Worm (Caenorhabditis elegans) whole organism, L4 larva: ENCODE data around the gene R11E3.19.
"Not testable (repeated sequence)": the region's sequence is repeated elsewhere in the genome, so short reads cannot be mapped to it uniquely, and the experiment has no call there.

Experiments used
- D1046.2 ChIP-seq: fragments of 200-800 bp; sonication (Bioruptor generic); IDR thresholded peaks from 2 replicates; pipeline ENCODE4 v1.3.6; 2022; ENCODE audit warnings: missing genetic modification characterization, missing compliant biosample characterization
- T20F7.1 ChIP-seq: fragments of 200-800 bp; sonication (Bioruptor generic); optimal IDR thresholded peaks from 2 replicates; lab custom pipeline; 2018; ENCODE audit warnings: mild to moderate bottlenecking, missing genetic modification characterization, missing compliant biosample characterization
- Y105C5A.15 ChIP-seq: fragments of 200-800 bp; sonication (Bioruptor generic); IDR thresholded peaks from 2 replicates; pipeline ENCODE4 v1.3.6; 2022; ENCODE audit warnings: missing genetic modification characterization, missing compliant biosample characterization
- Y48G9A.11 ChIP-seq: fragments of 200-800 bp; sonication (Bioruptor generic); IDR thresholded peaks from 2 replicates; pipeline ENCODE4 v1.3.6; 2022; ENCODE audit warnings: missing genetic modification reagents, missing genetic modification characterization, missing compliant biosample characterization
- Y5F2A.4 ChIP-seq: fragments of 200-800 bp; sonication (Bioruptor generic); optimal IDR thresholded peaks from 2 replicates; lab custom pipeline; 2018; ENCODE audit warnings: mild to moderate bottlenecking, missing genetic modification characterization, missing compliant biosample characterization
- ZK337.2 ChIP-seq: fragments of 200-800 bp; sonication (Bioruptor generic); IDR thresholded peaks from 2 replicates; pipeline ENCODE4 v1.3.6; 2022; ENCODE audit warnings: missing genetic modification reagents, missing genetic modification characterization, missing compliant biosample characterization
- ceh-20 ChIP-seq: fragments of 200-800 bp; sonication (Bioruptor generic); IDR thresholded peaks from 2 replicates; pipeline ENCODE4 v1.3.6; 2022; ENCODE audit warnings: missing genetic modification reagents, missing genetic modification characterization, missing compliant biosample characterization
- ceh-28 ChIP-seq: fragments of 150-350 bp; optimal IDR thresholded peaks from 2 replicates; lab custom pipeline; 2014; ENCODE audit warnings: missing biosample characterization, missing genetic modification reagents, missing genetic modification characterization
- ceh-32 ChIP-seq: sonication (generic microtip); optimal IDR thresholded peaks from 2 replicates; lab custom pipeline; 2016; ENCODE audit warnings: mild to moderate bottlenecking, missing genetic modification characterization, missing compliant biosample characterization; ENCODE audit not compliant: poor library complexity
- ctbp-1 ChIP-seq: fragments of 200-800 bp; sonication (Bioruptor generic); IDR thresholded peaks from 2 replicates; pipeline ENCODE4 v1.3.6; 2022; ENCODE audit warnings: missing genetic modification reagents, missing genetic modification characterization, missing compliant biosample characterization
- daf-19 ChIP-seq: fragments of 200-800 bp; sonication (Bioruptor generic); conservative IDR thresholded peaks from 2 replicates; pipeline ENCODE4 v1.3.6; 2022; ENCODE audit warnings: missing genetic modification characterization, missing compliant biosample characterization
- daf-8 ChIP-seq: fragments of 200-800 bp; sonication (Bioruptor generic); IDR thresholded peaks from 2 replicates; pipeline ENCODE4 v1.3.6; 2022; ENCODE audit warnings: missing genetic modification characterization, missing compliant biosample characterization
- dmd-9 ChIP-seq: fragments of 200-800 bp; sonication (Bioruptor generic); IDR thresholded peaks from 2 replicates; pipeline ENCODE4 v1.3.6; 2022; ENCODE audit warnings: missing genetic modification reagents, missing genetic modification characterization, missing compliant biosample characterization
- duxl-1 ChIP-seq: sonication (generic microtip); optimal IDR thresholded peaks from 2 replicates; lab custom pipeline; 2016; ENCODE audit warnings: mild to moderate bottlenecking, missing genetic modification characterization, moderate library complexity, missing compliant biosample characterization; ENCODE audit not compliant: poor library complexity
- dve-1 ChIP-seq: sonication (generic microtip); optimal IDR thresholded peaks from 2 replicates; lab custom pipeline; 2017; ENCODE audit warnings: antibody characterized with exemption, mild to moderate bottlenecking, missing genetic modification characterization, missing compliant biosample characterization; ENCODE audit not compliant: insufficient read depth
- egl-43 ChIP-seq: fragments of 200-800 bp; sonication (Bioruptor generic); IDR thresholded peaks from 2 replicates; pipeline ENCODE4 v1.3.6; 2022; ENCODE audit warnings: missing genetic modification reagents, missing genetic modification characterization, missing compliant biosample characterization
- fkh-10 ChIP-seq: fragments of 150-350 bp; optimal IDR thresholded peaks from 2 replicates; lab custom pipeline; 2014; ENCODE audit warnings: missing biosample characterization, missing genetic modification reagents, missing genetic modification characterization
- hmg-1.1 ChIP-seq: fragments of 200-800 bp; sonication (Bioruptor generic); IDR thresholded peaks from 2 replicates; pipeline ENCODE4 v1.3.6; 2022; ENCODE audit warnings: missing genetic modification reagents, missing genetic modification characterization, missing compliant biosample characterization
- lim-7 ChIP-seq: fragments of 200-800 bp; sonication (Bioruptor generic); IDR thresholded peaks from 2 replicates; pipeline ENCODE4 v1.3.6; 2022; ENCODE audit warnings: missing genetic modification characterization, missing compliant biosample characterization
- lin-15B ChIP-seq: fragments of 150-350 bp; sonication (generic microtip); optimal IDR thresholded peaks from 3 replicates; lab custom pipeline; 2014; ENCODE audit warnings: missing biosample characterization, missing genetic modification characterization
- lin-38 ChIP-seq: fragments of 200-800 bp; sonication (Bioruptor generic); IDR thresholded peaks from 2 replicates; pipeline ENCODE4 v1.3.6; 2022; ENCODE audit warnings: missing genetic modification reagents, missing genetic modification characterization, missing compliant biosample characterization
- lir-3 ChIP-seq: sonication (generic microtip); optimal IDR thresholded peaks from 2 replicates; lab custom pipeline; 2016; ENCODE audit warnings: mild to moderate bottlenecking, missing genetic modification characterization, missing compliant biosample characterization
- madf-5 ChIP-seq, 2 experiments: fragments of 200-800 bp; sonication (Bioruptor generic); IDR thresholded peaks; 2 replicates each; pipeline ENCODE4 v1.3.6; 2022; ENCODE audit warnings: missing compliant biosample characterization in 2 of 2, missing genetic modification characterization in 2 of 2
- mdt-29 ChIP-seq: fragments of 200-800 bp; sonication (Bioruptor generic); IDR thresholded peaks from 2 replicates; pipeline ENCODE4 v1.3.6; 2022; ENCODE audit warnings: missing genetic modification reagents, missing genetic modification characterization, missing compliant biosample characterization
- mes-2 ChIP-seq: sonication (generic microtip); optimal IDR thresholded peaks from 2 replicates; lab custom pipeline; 2016; ENCODE audit warnings: missing genotype, mild to moderate bottlenecking, missing genetic modification characterization, missing compliant biosample characterization; ENCODE audit not compliant: poor library complexity, severe bottlenecking
- mxl-2 ChIP-seq: fragments of 200-800 bp; sonication (Bioruptor generic); conservative IDR thresholded peaks from 2 replicates; pipeline ENCODE4 v1.3.6; 2022; ENCODE audit warnings: missing genetic modification reagents, missing genetic modification characterization, missing compliant biosample characterization
- mxl-3 ChIP-seq: fragments of 200-800 bp; sonication (Bioruptor generic); optimal IDR thresholded peaks from 2 replicates; lab custom pipeline; 2018; ENCODE audit warnings: mild to moderate bottlenecking, missing genetic modification characterization, missing compliant biosample characterization
- nhr-102 ChIP-seq: sonication (generic microtip); optimal IDR thresholded peaks from 2 replicates; lab custom pipeline; 2016; ENCODE audit warnings: mild to moderate bottlenecking, missing genetic modification characterization, moderate library complexity, missing compliant biosample characterization
- nhr-11 ChIP-seq: fragments of 150-350 bp; optimal IDR thresholded peaks from 2 replicates; lab custom pipeline; 2014; ENCODE audit warnings: missing biosample characterization, missing genetic modification characterization
- nhr-237 ChIP-seq: sonication (generic microtip); optimal IDR thresholded peaks from 2 replicates; lab custom pipeline; 2017; ENCODE audit warnings: missing biosample characterization, missing genetic modification characterization
- nhr-41 ChIP-seq: fragments of 200-800 bp; sonication (Bioruptor generic); IDR thresholded peaks from 2 replicates; pipeline ENCODE4 v1.3.6; 2022; ENCODE audit warnings: missing genetic modification reagents, missing genetic modification characterization, missing compliant biosample characterization
- nhr-42 ChIP-seq: fragments of 200-800 bp; sonication (Bioruptor generic); IDR thresholded peaks from 2 replicates; pipeline ENCODE4 v1.3.6; 2022; ENCODE audit warnings: missing genetic modification characterization, missing compliant biosample characterization
- nhr-48 ChIP-seq: sonication (generic microtip); optimal IDR thresholded peaks from 2 replicates; lab custom pipeline; 2016; ENCODE audit warnings: mild to moderate bottlenecking, missing genetic modification characterization, missing compliant biosample characterization
- php-3 ChIP-seq: fragments of 200-800 bp; sonication (Bioruptor generic); IDR thresholded peaks from 2 replicates; pipeline ENCODE4 v1.3.6; 2022; ENCODE audit warnings: missing genetic modification reagents, missing genetic modification characterization, missing compliant biosample characterization
- rbr-2 ChIP-seq: sonication (generic microtip); optimal IDR thresholded peaks from 2 replicates; lab custom pipeline; 2016; ENCODE audit warnings: missing genotype, missing genetic modification characterization, missing compliant biosample characterization
- saeg-2 ChIP-seq: fragments of 200-800 bp; sonication (Bioruptor generic); IDR thresholded peaks from 2 replicates; pipeline ENCODE4 v1.3.6; 2022; ENCODE audit warnings: missing genetic modification reagents, missing genetic modification characterization, missing compliant biosample characterization
- snpc-1.2 ChIP-seq: fragments of 200-800 bp; sonication (Bioruptor generic); IDR thresholded peaks from 2 replicates; pipeline ENCODE4 v1.3.6; 2022; ENCODE audit warnings: missing genetic modification reagents, missing genetic modification characterization, missing compliant biosample characterization
- tra-1 ChIP-seq: fragments of 200-800 bp; sonication (Bioruptor generic); IDR thresholded peaks from 2 replicates; pipeline ENCODE4 v1.3.6; 2022; ENCODE audit warnings: missing genetic modification reagents, missing genetic modification characterization, missing compliant biosample characterization
- unc-130 ChIP-seq: sonication (generic microtip); optimal IDR thresholded peaks from 2 replicates; lab custom pipeline; 2016; ENCODE audit warnings: missing genetic modification reagents, missing genetic modification characterization, missing compliant biosample characterization
- unc-62 ChIP-seq, 3 experiments: fragments of 150-350 bp in 1 of 3; sonication (generic microtip); optimal IDR thresholded peaks in 2 of 3; peaks in 1 of 3; 1 replicate in 1 of 3; 2 replicates in 2 of 3; lab custom pipeline; 2014 to 2017; ENCODE audit warnings: missing biosample characterization in 3 of 3, missing genetic modification characterization in 3 of 3, missing genetic modification reagents in 3 of 3, missing genotype in 1 of 3
- zfp-3 ChIP-seq: fragments of 200-800 bp; sonication (Bioruptor generic); conservative IDR thresholded peaks from 2 replicates; pipeline ENCODE4 v1.3.6; 2022; ENCODE audit warnings: missing genetic modification reagents, missing genetic modification characterization, missing compliant biosample characterization
- zip-11 ChIP-seq: fragments of 200-800 bp; sonication (Bioruptor generic); IDR thresholded peaks from 2 replicates; pipeline ENCODE4 v1.3.6; 2022; ENCODE audit warnings: missing genetic modification characterization, missing compliant biosample characterization
- zip-2 ChIP-seq: fragments of 150-350 bp; optimal IDR thresholded peaks from 2 replicates; lab custom pipeline; 2014; ENCODE audit warnings: missing biosample characterization, missing genetic modification characterization
- ztf-7 ChIP-seq: fragments of 150-350 bp; optimal IDR thresholded peaks from 2 replicates; lab custom pipeline; 2014; ENCODE audit warnings: missing biosample characterization, missing genetic modification characterization

Gene R11E3.19

DNA sequence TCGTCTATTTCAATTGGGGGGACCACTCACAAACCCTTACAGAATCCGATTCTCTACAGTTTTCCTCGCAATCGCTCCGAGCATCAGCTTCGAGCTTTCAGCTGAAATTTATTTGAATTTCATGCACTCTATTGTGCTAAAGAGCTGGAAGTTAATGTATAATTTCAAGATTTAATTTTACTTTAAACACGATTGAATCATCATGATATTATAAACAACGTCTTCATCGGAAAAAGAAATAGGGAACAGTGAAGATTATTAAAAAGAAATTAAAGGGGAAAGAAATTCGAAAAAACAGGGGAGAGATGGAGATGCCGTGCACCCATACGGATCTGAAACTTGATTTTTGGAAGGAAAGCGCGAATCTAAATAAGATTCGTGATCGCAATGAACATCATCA lies 31.7 kb downstream of the R11E3.19 start, which contains the start of gene hoe-1:
Gene hoe-1, minus strand, starts transcription at position 101 of the 400 bp plus-strand sequence.
- TF ChIP-seq egl-43 (GFP tag; lab: Robert Waterston, UW) (0 out of 2 replicates have a peak, but pooled peaks have one; percentile 24), rbr-2 (tag; lab: Kevin White, UChicago) (no peak), mes-2 (tag; lab: Kevin White, UChicago) (no peak), ceh-28 (no peak), duxl-1 (tag; lab: Kevin White, UChicago) (no peak), nhr-11 (no peak), snpc-1.2 (GFP tag; lab: Robert Waterston, UW) (no peak), lin-38 (GFP tag; lab: Robert Waterston, UW) (peak; percentile 43; the same call in 1 of the 2 replicates), dve-1 (tag; lab: Kevin White, UChicago) (no peak), nhr-41 (no peak)

DNA sequence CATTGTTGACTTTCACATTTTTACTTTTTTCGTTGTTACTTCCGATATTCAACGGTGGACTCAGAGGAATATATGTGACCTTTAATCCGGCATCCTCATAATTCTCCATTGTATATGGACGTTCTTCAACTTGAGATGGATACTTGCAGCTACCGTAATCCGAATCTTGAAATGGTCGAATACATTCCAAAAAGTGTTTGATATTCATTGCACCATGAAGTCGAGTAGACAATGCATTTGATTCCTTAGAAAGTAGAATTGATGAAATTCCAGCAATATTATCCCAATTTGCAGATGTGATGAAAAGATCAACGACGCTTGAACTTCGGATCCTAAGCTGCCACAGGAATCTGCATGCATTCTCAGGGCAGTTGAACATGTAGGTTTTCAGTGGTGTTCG lies 33.4 kb downstream of the R11E3.19 start:
- TF ChIP-seq fkh-10 (GFP tag; lab: Kevin White, UChicago) (no peak), ztf-7 (no peak), lim-7 (no peak)

DNA sequence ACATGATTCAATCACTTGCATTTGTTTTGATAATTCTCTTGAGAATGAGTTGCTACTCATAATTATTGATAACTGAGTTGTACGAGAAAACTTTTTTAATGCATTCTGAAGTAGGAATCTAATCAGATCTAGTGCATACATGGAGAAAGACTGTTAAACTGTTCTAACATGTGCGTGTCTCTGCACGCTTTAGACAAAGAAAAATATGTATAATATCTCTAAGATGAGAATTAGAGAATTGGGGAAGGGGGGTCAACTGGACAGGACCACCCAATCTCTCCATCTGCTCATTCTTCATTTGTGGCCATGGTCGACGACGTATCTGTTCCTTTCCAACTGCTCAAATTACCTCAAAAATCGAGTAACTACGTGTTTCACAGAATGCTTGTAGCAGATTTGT lies 38.6 kb downstream of the R11E3.19 start, which contains the start of gene fbxb-78:
Gene fbxb-78, plus strand, starts transcription at position 301 of the 400 bp plus-strand sequence.
- TF ChIP-seq snpc-1.2 (GFP tag; lab: Robert Waterston, UW) (no peak), daf-8 (GFP tag; lab: Robert Waterston, UW) (no peak), ctbp-1 (no peak), hmg-1.1 (GFP tag; lab: Robert Waterston, UW) (no peak)

DNA sequence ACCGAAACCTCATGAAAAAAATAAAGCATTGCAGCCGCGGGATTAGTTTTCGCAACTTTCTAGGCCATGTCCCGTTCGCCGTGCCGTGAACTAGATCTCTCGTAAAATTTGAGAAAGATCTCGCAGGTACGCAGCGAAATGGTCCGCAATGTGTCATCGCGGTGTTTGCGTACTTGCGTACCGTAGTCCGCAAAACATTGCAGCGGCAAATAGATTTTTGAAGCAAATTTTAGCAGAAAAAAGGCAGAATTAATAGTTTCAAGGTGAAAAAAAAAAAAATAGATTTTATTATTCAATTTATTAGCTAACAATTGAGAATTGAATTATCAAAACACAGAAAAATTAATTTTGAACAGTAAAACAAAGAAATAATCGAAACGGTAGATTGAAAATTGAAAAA lies 48.0 kb downstream of the R11E3.19 start:
- TF ChIP-seq ZK337.2 (GFP tag; lab: Robert Waterston, UW) (peak; percentile 100), php-3 (GFP tag; lab: Robert Waterston, UW) (peak; percentile 100), lin-15B (peak; percentile 62), unc-130 (GFP tag; lab: Kevin White, UChicago) (peak; percentile 86), duxl-1 (tag; lab: Kevin White, UChicago) (peak; percentile 70), nhr-237 (peak; percentile 55), zip-11 (peak; percentile 72; the same call in 1 of the 2 replicates), mxl-2 (GFP tag; lab: Robert Waterston, UW) (peak; percentile 95), unc-62 (GFP tag; optimal IDR thresholded peaks at IDR 0.05 in 1 of 2; lab: Kevin White, UChicago) (peak in 1 of 2 experiments; percentile 84), saeg-2 (GFP tag; lab: Robert Waterston, UW) (peak; percentile 98), mxl-3 (peak; percentile 75), madf-5 (GFP tag; IDR thresholded peaks at IDR 0.05; lab: Robert Waterston, UW) (peak; percentile 93 to 100), ctbp-1 (peak; percentile 99), nhr-102 (tag; lab: Kevin White, UChicago) (peak; percentile 96), dmd-9 (GFP tag; lab: Robert Waterston, UW) (peak; percentile 100), zip-2 (tag; lab: Kevin White, UChicago) (peak; percentile 29), daf-19 (GFP tag; lab: Robert Waterston, UW) (peak; percentile 100), D1046.2 (GFP tag; lab: Robert Waterston, UW) (peak; percentile 99), tra-1 (GFP tag; lab: Robert Waterston, UW) (peak; percentile 100), lir-3 (tag; lab: Kevin White, UChicago) (peak; percentile 60), T20F7.1 (GFP tag; lab: Kevin White, UChicago) (peak; percentile 94), zfp-3 (GFP tag; lab: Robert Waterston, UW) (peak; percentile 100), daf-8 (GFP tag; lab: Robert Waterston, UW) (peak; percentile 99), ceh-32 (tag; lab: Kevin White, UChicago) (peak; percentile 34), Y5F2A.4 (GFP tag; lab: Kevin White, UChicago) (peak; percentile 31), ceh-20 (GFP tag; lab: Robert Waterston, UW) (peak; percentile 100), mdt-29 (GFP tag; lab: Robert Waterston, UW) (peak; percentile 98), Y48G9A.11 (GFP tag; lab: Robert Waterston, UW) (peak; percentile 96), nhr-48 (tag; lab: Kevin White, UChicago) (peak; percentile 84), Y105C5A.15 (GFP tag; lab: Robert Waterston, UW) (peak; percentile 70; the same call in 1 of the 2 replicates), mes-2 (tag; lab: Kevin White, UChicago) (peak; percentile 92), nhr-42 (peak; percentile 100)
- not testable (repeated sequence) for TF ChIP-seq unc-62 (tag; optimal IDR thresholded peaks at IDR 0.05; lab: Kevin White, UChicago)
